Worm (Caenorhabditis elegans) whole organism, L3 larva: Measurements from ENCODE around the gene cebp-1.

Experiments used
- R02D3.7 ChIP-seq: fragments of 150-350 bp; optimal IDR thresholded peaks from 2 replicates; lab custom pipeline; 2014; ENCODE audit warnings: missing biosample characterization, missing genetic modification characterization
- ceh-28 ChIP-seq: fragments of 150-350 bp; optimal IDR thresholded peaks from 2 replicates; lab custom pipeline; 2014; ENCODE audit warnings: missing biosample characterization, missing genetic modification reagents, missing genetic modification characterization
- ceh-82 ChIP-seq: fragments of 150-350 bp; optimal IDR thresholded peaks from 2 replicates; lab custom pipeline; 2014; ENCODE audit warnings: missing biosample characterization, missing genetic modification characterization
- ceh-9 ChIP-seq: sonication (generic microtip); optimal IDR thresholded peaks from 2 replicates; lab custom pipeline; 2018; ENCODE audit warnings: missing biosample characterization, missing genetic modification characterization
- daf-12 ChIP-seq: fragments of 150-350 bp; optimal IDR thresholded peaks from 2 replicates; lab custom pipeline; 2014; ENCODE audit warnings: missing biosample characterization, missing genetic modification reagents, missing genetic modification characterization
- egl-27 ChIP-seq: sonication (generic microtip); optimal IDR thresholded peaks from 4 replicates; lab custom pipeline; 2017; ENCODE audit warnings: missing biosample characterization, missing genetic modification reagents, missing genetic modification characterization
- egl-5 ChIP-seq: fragments of 150-350 bp; optimal IDR thresholded peaks from 2 replicates; lab custom pipeline; 2017; ENCODE audit warnings: missing biosample characterization, missing genetic modification reagents, missing genetic modification characterization, inconsistent platforms
- elt-1 ChIP-seq: fragments of 150-350 bp; optimal IDR thresholded peaks from 2 replicates; lab custom pipeline; 2014; ENCODE audit warnings: missing biosample characterization, missing genetic modification characterization
- elt-2 ChIP-seq: sonication (generic microtip); optimal IDR thresholded peaks from 2 replicates; lab custom pipeline; 2016; ENCODE audit warnings: missing genetic modification reagents, mild to moderate bottlenecking, missing genetic modification characterization, missing compliant biosample characterization
- elt-3 ChIP-seq, 3 experiments: fragments of 150-350 bp in 1 of 3; sonication (generic microtip) in 2 of 3; optimal IDR thresholded peaks; 2 replicates in 2 of 3; 4 replicates in 1 of 3; lab custom pipeline; 2014 to 2017; ENCODE audit warnings: missing biosample characterization in 3 of 3, missing genetic modification characterization in 3 of 3
- fkh-10 ChIP-seq: sonication (generic microtip); optimal IDR thresholded peaks from 2 replicates; lab custom pipeline; 2017; ENCODE audit warnings: missing biosample characterization, missing genetic modification reagents, missing genetic modification characterization
- fkh-2 ChIP-seq: fragments of 150-350 bp; optimal IDR thresholded peaks from 2 replicates; lab custom pipeline; 2014; ENCODE audit warnings: missing biosample characterization, missing genetic modification reagents, missing genetic modification characterization
- fos-1 ChIP-seq: fragments of 150-350 bp; optimal IDR thresholded peaks from 2 replicates; lab custom pipeline; 2014; ENCODE audit warnings: missing biosample characterization, missing genetic modification characterization
- hmg-11 ChIP-seq: sonication (generic microtip); optimal IDR thresholded peaks from 2 replicates; lab custom pipeline; 2016; ENCODE audit warnings: missing genetic modification characterization, missing compliant biosample characterization
- jun-1 ChIP-seq: fragments of 150-350 bp; optimal IDR thresholded peaks from 2 replicates; lab custom pipeline; 2014; ENCODE audit warnings: missing biosample characterization, missing genetic modification reagents, missing genetic modification characterization
- lin-15B ChIP-seq: fragments of 150-350 bp; optimal IDR thresholded peaks from 2 replicates; lab custom pipeline; 2014; ENCODE audit warnings: missing biosample characterization, missing genetic modification characterization
- lin-39 ChIP-seq: fragments of 150-350 bp; optimal IDR thresholded peaks from 2 replicates; lab custom pipeline; 2018; ENCODE audit warnings: missing biosample characterization, missing genetic modification reagents, missing genetic modification characterization
- lsy-12 ChIP-seq: sonication (generic microtip); optimal IDR thresholded peaks from 2 replicates; lab custom pipeline; 2016; ENCODE audit warnings: mild to moderate bottlenecking, missing genetic modification characterization, missing compliant biosample characterization
- mml-1 ChIP-seq: fragments of 150-350 bp; sonication (generic microtip); optimal IDR thresholded peaks from 3 replicates; lab custom pipeline; 2014; ENCODE audit warnings: missing biosample characterization, missing genetic modification characterization
- nfya-1 ChIP-seq: sonication (generic microtip); optimal IDR thresholded peaks from 2 replicates; lab custom pipeline; 2017; ENCODE audit warnings: missing genetic modification characterization, mild to moderate bottlenecking, missing compliant biosample characterization, antibody characterized with exemption, moderate library complexity; ENCODE audit not compliant: insufficient read depth
- nhr-11 ChIP-seq: fragments of 150-350 bp; optimal IDR thresholded peaks from 2 replicates; lab custom pipeline; 2014; ENCODE audit warnings: missing biosample characterization, missing genetic modification characterization
- nhr-12 ChIP-seq: fragments of 150-350 bp; optimal IDR thresholded peaks from 2 replicates; lab custom pipeline; 2014; ENCODE audit warnings: missing biosample characterization, missing genetic modification characterization
- nhr-23 ChIP-seq: fragments of 150-350 bp; optimal IDR thresholded peaks from 2 replicates; lab custom pipeline; 2014; ENCODE audit warnings: missing biosample characterization, missing genetic modification reagents, missing genetic modification characterization
- nhr-237 ChIP-seq: fragments of 150-350 bp; optimal IDR thresholded peaks from 2 replicates; lab custom pipeline; 2014; ENCODE audit warnings: missing biosample characterization, missing genetic modification characterization
- nhr-25 ChIP-seq: sonication (generic microtip); optimal IDR thresholded peaks from 2 replicates; lab custom pipeline; 2017; ENCODE audit warnings: missing biosample characterization, missing genetic modification characterization
- nhr-28 ChIP-seq: fragments of 150-350 bp; optimal IDR thresholded peaks from 2 replicates; lab custom pipeline; 2014; ENCODE audit warnings: missing biosample characterization, missing genetic modification characterization
- nhr-43 ChIP-seq: sonication (generic microtip); optimal IDR thresholded peaks from 2 replicates; lab custom pipeline; 2016; ENCODE audit warnings: mild to moderate bottlenecking, missing genetic modification characterization, missing compliant biosample characterization; ENCODE audit not compliant: poor library complexity, severe bottlenecking
- nhr-67 ChIP-seq: fragments of 150-350 bp; optimal IDR thresholded peaks from 2 replicates; lab custom pipeline; 2014; ENCODE audit warnings: missing biosample characterization, missing genetic modification characterization
- nhr-77 ChIP-seq: fragments of 150-350 bp; optimal IDR thresholded peaks from 2 replicates; lab custom pipeline; 2014; ENCODE audit warnings: missing biosample characterization, missing genetic modification characterization
- pha-4 ChIP-seq: fragments of 150-350 bp; optimal IDR thresholded peaks from 2 replicates; lab custom pipeline; 2014; ENCODE audit warnings: missing biosample characterization, missing genetic modification reagents, missing genetic modification characterization
- pqm-1 ChIP-seq: fragments of 150-350 bp; optimal IDR thresholded peaks from 2 replicates; lab custom pipeline; 2017; ENCODE audit warnings: missing biosample characterization, missing genetic modification characterization, inconsistent platforms
- skn-1 ChIP-seq: fragments of 150-350 bp; optimal IDR thresholded peaks from 2 replicates; lab custom pipeline; 2014; ENCODE audit warnings: missing biosample characterization, missing genetic modification characterization
- snpc-4 ChIP-seq: fragments of 150-350 bp; optimal IDR thresholded peaks from 2 replicates; lab custom pipeline; 2014; ENCODE audit warnings: missing biosample characterization, missing genetic modification characterization
- tbx-2 ChIP-seq: sonication (generic microtip); optimal IDR thresholded peaks from 2 replicates; lab custom pipeline; 2016; ENCODE audit warnings: mild to moderate bottlenecking, missing genetic modification characterization, missing compliant biosample characterization
- unc-62 ChIP-seq: fragments of 150-350 bp; sonication (generic microtip); optimal IDR thresholded peaks from 4 replicates; lab custom pipeline; 2014; ENCODE audit warnings: missing biosample characterization, missing genetic modification reagents, missing genetic modification characterization
- zag-1 ChIP-seq: fragments of 150-350 bp; optimal IDR thresholded peaks from 2 replicates; lab custom pipeline; 2014; ENCODE audit warnings: missing biosample characterization, missing genetic modification characterization
- ztf-4 ChIP-seq: fragments of 150-350 bp; optimal IDR thresholded peaks from 2 replicates; lab custom pipeline; 2014; ENCODE audit warnings: missing biosample characterization, missing genetic modification characterization

cebp-1 gene

DNA sequence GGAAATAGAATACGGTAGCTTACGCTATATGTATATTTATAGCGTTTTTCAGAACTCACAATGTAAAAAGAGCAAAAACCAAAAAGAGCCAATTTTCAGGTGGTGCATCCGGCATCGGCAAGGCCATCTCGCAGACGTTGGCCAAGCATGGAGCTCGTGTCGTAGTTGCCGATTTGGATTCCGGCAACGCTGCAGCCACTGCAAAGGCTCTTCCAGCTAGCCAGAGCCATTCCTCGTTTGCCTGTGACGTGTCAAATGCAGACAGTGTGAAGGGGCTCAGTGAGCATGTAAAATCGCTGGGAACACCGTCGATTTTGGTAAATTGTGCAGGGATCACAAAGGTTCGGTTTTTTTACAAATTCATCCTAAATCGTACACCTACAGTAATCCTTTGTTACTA, 33.4 kb upstream of the cebp-1 start:
- TF ChIP-seq lin-15B (tag; lab: Kevin White, UChicago) (no peak), snpc-4 (tag; lab: Kevin White, UChicago) (no peak), nhr-23 (no peak)

DNA sequence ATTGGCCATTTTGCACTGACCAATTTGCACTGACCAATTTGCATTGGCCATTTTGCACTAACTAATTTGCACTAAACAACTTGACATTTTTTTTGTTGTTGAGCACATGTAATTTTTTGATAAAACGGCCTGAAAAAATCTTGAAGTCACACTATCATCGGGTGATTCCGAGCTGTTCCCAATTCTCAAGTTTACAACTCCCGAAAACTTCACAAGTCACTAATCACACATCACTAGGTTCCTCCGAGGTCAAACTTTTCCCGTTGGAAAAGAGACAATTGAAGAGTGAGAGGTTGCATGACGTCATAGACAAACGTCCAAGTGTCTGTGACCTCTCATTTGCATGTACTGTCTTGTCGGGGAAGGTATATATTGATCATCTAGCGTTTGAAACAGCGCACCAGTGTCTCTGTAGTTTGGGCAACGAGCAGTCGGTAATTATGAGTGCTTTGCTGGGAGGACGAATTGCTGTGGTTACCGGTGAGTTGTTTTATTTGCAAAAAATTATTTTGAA, 32.5 kb upstream of the cebp-1 start, which contains the start of the genes D1005.10 and dhs-25:
D1005.10 (minus strand) TSS at position 51 of the 514 bp plus-strand sequence.
dhs-25 (plus strand) TSS at position 398 of the 514 bp plus-strand sequence.
- TF ChIP-seq pqm-1 (tag; lab: Kevin White, UChicago) (peak; percentile 84), tbx-2 (no peak), nhr-67 (tag; lab: Kevin White, UChicago) (no peak), hmg-11 (tag; lab: Kevin White, UChicago) (peak; percentile 59), nhr-43 (peak; percentile 84), ztf-4 (tag; lab: Kevin White, UChicago) (peak; percentile 4), nhr-28 (tag; lab: Kevin White, UChicago) (no peak), nhr-25 (peak; percentile 91), jun-1 (peak; percentile 68), nhr-23 (peak; percentile 84), ceh-28 (tag; lab: Kevin White, UChicago) (peak; percentile 81), nhr-11 (tag; lab: Kevin White, UChicago) (no peak), pha-4 (tag; lab: Kevin White, UChicago) (peak; percentile 88), lin-39 (peak; percentile 46), fos-1 (tag; lab: Kevin White, UChicago) (peak; percentile 1), elt-2 (tag; lab: Kevin White, UChicago) (peak; percentile 91), skn-1 (tag; lab: Kevin White, UChicago) (peak; percentile 46), nfya-1 (tag; lab: Kevin White, UChicago) (peak; percentile 72)

DNA sequence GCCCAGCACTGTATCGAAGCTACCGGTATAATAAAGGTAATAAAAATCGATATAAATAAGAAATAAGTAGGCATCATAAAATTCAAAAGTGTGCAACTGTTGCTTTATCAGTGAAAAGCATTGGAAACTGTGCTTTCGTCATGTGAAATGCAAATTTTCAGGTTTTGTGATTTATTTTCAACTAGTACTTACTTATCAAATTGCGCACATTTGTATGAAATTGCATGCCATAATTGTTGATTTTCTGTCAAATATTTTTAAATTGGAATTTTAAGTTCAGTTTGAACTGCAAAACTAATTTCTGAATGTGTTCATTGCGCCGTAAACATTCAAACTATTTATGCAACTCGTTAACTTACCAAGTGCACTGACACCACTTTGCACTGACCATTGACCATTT, 32.0 kb upstream of the cebp-1 start, which contains the start of gene D1005.4:
D1005.4 (minus strand) TSS at position 101 of the 400 bp plus-strand sequence.
- no peak for TF ChIP-seq pha-4 (tag; lab: Kevin White, UChicago)
- no peak for TF ChIP-seq nhr-43
- TF ChIP-seq egl-5 (tag; lab: Kevin White, UChicago), result no peak
- no peak for TF ChIP-seq hmg-11 (tag; lab: Kevin White, UChicago)
- TF ChIP-seq ceh-82, result no peak
- TF ChIP-seq nhr-11 (tag; lab: Kevin White, UChicago), result no peak
- TF ChIP-seq daf-12 (tag; lab: Kevin White, UChicago), result no peak
- TF ChIP-seq elt-2 (tag; lab: Kevin White, UChicago), result no peak
- TF ChIP-seq fkh-2 (tag; lab: Kevin White, UChicago), result no peak

DNA sequence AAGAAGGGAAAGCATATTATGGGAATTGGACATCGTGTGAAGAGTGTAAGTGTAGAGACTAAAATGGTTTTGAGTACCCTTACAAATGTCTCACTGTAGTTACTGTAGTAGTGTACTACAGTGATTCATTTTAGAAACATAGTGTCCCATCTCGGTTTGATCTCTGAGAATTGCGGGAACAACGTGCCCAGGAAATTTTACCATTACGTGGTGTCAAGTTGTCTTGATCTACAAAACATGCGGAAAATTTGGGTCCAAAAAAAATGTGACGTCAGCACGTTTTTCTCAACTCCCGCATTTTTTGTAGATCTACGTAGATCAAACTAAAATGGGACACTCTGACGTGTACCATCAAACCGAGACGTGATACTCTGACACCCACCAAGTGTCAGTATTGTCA, 29.6 kb upstream of the cebp-1 start:
- TF ChIP-seq nhr-11 (tag; lab: Kevin White, UChicago) (no peak), mml-1 (tag; lab: Kevin White, UChicago) (no peak), ceh-82 (no peak), lin-39 (no peak), ceh-28 (tag; lab: Kevin White, UChicago) (no peak), elt-1 (tag; lab: Kevin White, UChicago) (no peak), fkh-2 (tag; lab: Kevin White, UChicago) (no peak), elt-3 (tag; optimal IDR thresholded peaks at IDR 0.05; lab: Kevin White, UChicago) (no peak), snpc-4 (tag; lab: Kevin White, UChicago) (no peak), lsy-12 (tag; lab: Kevin White, UChicago) (no peak), nhr-12 (no peak)

DNA sequence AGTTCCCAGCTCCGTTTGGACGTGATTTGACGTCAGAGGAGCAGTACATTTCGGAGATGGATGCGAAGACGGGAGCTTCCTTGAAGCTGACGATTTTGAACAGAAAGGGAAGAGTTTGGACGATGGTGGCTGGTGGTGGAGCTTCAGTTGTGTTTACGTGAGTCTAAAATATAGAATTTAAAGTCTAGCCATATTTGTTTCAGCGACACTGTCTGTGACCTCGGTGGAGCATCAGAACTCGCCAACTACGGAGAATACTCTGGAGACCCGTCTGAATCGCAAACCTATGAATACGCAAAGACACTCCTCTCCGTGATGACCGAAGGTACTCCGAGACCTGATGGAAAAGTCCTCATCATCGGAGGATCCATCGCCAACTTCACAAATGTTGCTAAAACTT, 26.9 kb upstream of the cebp-1 start:
- TF ChIP-seq unc-62 (GFP tag; lab: Kevin White, UChicago) (no peak), elt-1 (tag; lab: Kevin White, UChicago) (no peak), snpc-4 (tag; lab: Kevin White, UChicago) (no peak), nfya-1 (tag; lab: Kevin White, UChicago) (no peak), nhr-11 (tag; lab: Kevin White, UChicago) (no peak), mml-1 (tag; lab: Kevin White, UChicago) (no peak), elt-2 (tag; lab: Kevin White, UChicago) (no peak), nhr-12 (no peak), R02D3.7 (tag; lab: Kevin White, UChicago) (no peak), nhr-237 (no peak), fkh-10 (GFP tag; lab: Kevin White, UChicago) (no peak), zag-1 (tag; lab: Kevin White, UChicago) (no peak), nhr-77 (tag; lab: Kevin White, UChicago) (no peak), ceh-9 (tag; lab: Kevin White, UChicago) (no peak), pha-4 (tag; lab: Kevin White, UChicago) (no peak), egl-27 (tag; lab: Kevin White, UChicago) (no peak), hmg-11 (tag; lab: Kevin White, UChicago) (no peak), pqm-1 (tag; lab: Kevin White, UChicago) (no peak), egl-5 (tag; lab: Kevin White, UChicago) (no peak)
